Worm (Caenorhabditis elegans) whole organism, late embryonic: ENCODE results near the gene rpl-23.

Experiments
- C08G9.2 ChIP-seq: sonication (generic microtip); optimal IDR thresholded peaks from 2 replicates; lab custom pipeline; 2016; ENCODE audit warnings: mild to moderate bottlenecking, missing genetic modification characterization, moderate library complexity, missing compliant biosample characterization
- C38D4.7 ChIP-seq: fragments of 200-800 bp; sonication (Bioruptor generic); optimal IDR thresholded peaks from 2 replicates; lab custom pipeline; 2018; ENCODE audit warnings: mild to moderate bottlenecking, missing genetic modification characterization, moderate library complexity, missing compliant biosample characterization
- K02D7.2 ChIP-seq: sonication (generic microtip); optimal IDR thresholded peaks from 2 replicates; lab custom pipeline; 2017; ENCODE audit warnings: mild to moderate bottlenecking, missing genetic modification characterization, missing compliant biosample characterization
- T23F11.4 ChIP-seq: fragments of 200-800 bp; sonication (Bioruptor generic); optimal IDR thresholded peaks from 2 replicates; lab custom pipeline; 2018; ENCODE audit warnings: mild to moderate bottlenecking, missing genetic modification characterization, missing compliant biosample characterization
- ahr-1 ChIP-seq: sonication (generic microtip); optimal IDR thresholded peaks from 2 replicates; lab custom pipeline; 2016; ENCODE audit warnings: missing genetic modification characterization, missing compliant biosample characterization
- ceh-18 ChIP-seq: sonication (generic microtip); optimal IDR thresholded peaks from 2 replicates; lab custom pipeline; 2016; ENCODE audit warnings: missing genetic modification characterization, missing compliant biosample characterization
- ceh-2 ChIP-seq: sonication (generic microtip); optimal IDR thresholded peaks from 2 replicates; lab custom pipeline; 2016; ENCODE audit warnings: missing genotype, missing genetic modification characterization, missing compliant biosample characterization
- ceh-24 ChIP-seq: sonication (generic microtip); optimal IDR thresholded peaks from 2 replicates; lab custom pipeline; 2016; ENCODE audit warnings: mild to moderate bottlenecking, missing genetic modification characterization, missing compliant biosample characterization
- ceh-31 ChIP-seq: sonication (generic microtip); optimal IDR thresholded peaks from 2 replicates; lab custom pipeline; 2016; ENCODE audit warnings: missing genetic modification characterization, missing compliant biosample characterization
- ceh-34 ChIP-seq: sonication (generic microtip); optimal IDR thresholded peaks from 2 replicates; lab custom pipeline; 2016; ENCODE audit warnings: mild to moderate bottlenecking, missing genetic modification characterization, missing compliant biosample characterization
- ceh-48 ChIP-seq: sonication (generic microtip); optimal IDR thresholded peaks from 2 replicates; lab custom pipeline; 2016; ENCODE audit warnings: missing genetic modification characterization, inconsistent platforms, missing compliant biosample characterization
- ceh-9 ChIP-seq: sonication (generic microtip); optimal IDR thresholded peaks from 2 replicates; lab custom pipeline; 2016; ENCODE audit warnings: mild to moderate bottlenecking, missing genetic modification characterization, inconsistent platforms, missing compliant biosample characterization
- dmd-4 ChIP-seq: sonication (generic microtip); optimal IDR thresholded peaks from 2 replicates; lab custom pipeline; 2016; ENCODE audit warnings: borderline replicate concordance, missing genetic modification characterization, missing compliant biosample characterization
- elt-2 ChIP-seq: sonication (generic microtip); optimal IDR thresholded peaks from 2 replicates; lab custom pipeline; 2016; ENCODE audit warnings: missing genetic modification reagents, missing genetic modification characterization, missing compliant biosample characterization
- elt-4 ChIP-seq: sonication (generic microtip); optimal IDR thresholded peaks from 2 replicates; lab custom pipeline; 2016; ENCODE audit warnings: missing genetic modification characterization, missing compliant biosample characterization
- fkh-10 ChIP-seq: fragments of 150-350 bp; optimal IDR thresholded peaks from 2 replicates; lab custom pipeline; 2014; ENCODE audit warnings: missing biosample characterization, missing genetic modification reagents, missing genetic modification characterization
- hlh-15 ChIP-seq: sonication (generic microtip); optimal IDR thresholded peaks from 2 replicates; lab custom pipeline; 2016; ENCODE audit warnings: missing genetic modification characterization, missing compliant biosample characterization
- hlh-30 ChIP-seq: sonication (generic microtip); optimal IDR thresholded peaks from 2 replicates; lab custom pipeline; 2017; ENCODE audit warnings: antibody characterized with exemption, missing genetic modification characterization, missing compliant biosample characterization; ENCODE audit not compliant: insufficient read depth
- hlh-6 ChIP-seq: sonication (generic microtip); optimal IDR thresholded peaks from 2 replicates; lab custom pipeline; 2016; ENCODE audit warnings: missing genotype, missing genetic modification characterization, missing compliant biosample characterization
- lim-6 ChIP-seq: sonication (generic microtip); optimal IDR thresholded peaks from 2 replicates; lab custom pipeline; 2016; ENCODE audit warnings: missing genetic modification characterization, missing compliant biosample characterization
- lin-11 ChIP-seq: fragments of 200-800 bp; sonication (Bioruptor generic); optimal IDR thresholded peaks from 2 replicates; lab custom pipeline; 2018; ENCODE audit warnings: mild to moderate bottlenecking, missing genetic modification characterization, missing compliant biosample characterization
- madf-2 ChIP-seq: sonication (generic microtip); optimal IDR thresholded peaks from 2 replicates; lab custom pipeline; 2017; ENCODE audit warnings: missing genetic modification characterization, missing compliant biosample characterization
- mec-3 ChIP-seq: sonication (generic microtip); optimal IDR thresholded peaks from 2 replicates; lab custom pipeline; 2016; ENCODE audit warnings: borderline replicate concordance, missing genetic modification characterization, missing compliant biosample characterization
- nhr-232 ChIP-seq: sonication (generic microtip); optimal IDR thresholded peaks from 2 replicates; lab custom pipeline; 2016; ENCODE audit warnings: missing genetic modification characterization, missing compliant biosample characterization
- npax-4 ChIP-seq: sonication (generic microtip); optimal IDR thresholded peaks from 2 replicates; lab custom pipeline; 2016; ENCODE audit warnings: missing genetic modification characterization, missing compliant biosample characterization
- odd-2 ChIP-seq: sonication (generic microtip); optimal IDR thresholded peaks from 2 replicates; lab custom pipeline; 2017; ENCODE audit warnings: antibody characterized with exemption, mild to moderate bottlenecking, missing genetic modification characterization, missing compliant biosample characterization
- pat-9 ChIP-seq: fragments of 200-800 bp; sonication (Bioruptor generic); optimal IDR thresholded peaks from 2 replicates; lab custom pipeline; 2018; ENCODE audit warnings: mild to moderate bottlenecking, missing genetic modification characterization, moderate library complexity, missing compliant biosample characterization
- pax-1 ChIP-seq: fragments of 150-350 bp; optimal IDR thresholded peaks from 2 replicates; lab custom pipeline; 2014; ENCODE audit warnings: missing biosample characterization, missing genetic modification characterization
- pha-2 ChIP-seq: sonication (generic microtip); optimal IDR thresholded peaks from 2 replicates; lab custom pipeline; 2017; ENCODE audit warnings: mild to moderate bottlenecking, missing genetic modification characterization, missing compliant biosample characterization
- pha-4 ChIP-seq: fragments of 150-350 bp; optimal IDR thresholded peaks from 2 replicates; lab custom pipeline; 2018; ENCODE audit warnings: missing biosample characterization, missing genetic modification reagents, missing genetic modification characterization
- pqm-1 ChIP-seq: sonication (generic microtip); optimal IDR thresholded peaks from 2 replicates; lab custom pipeline; 2016; ENCODE audit warnings: missing genetic modification characterization, missing compliant biosample characterization
- pros-1 ChIP-seq: fragments of 150-350 bp; optimal IDR thresholded peaks from 2 replicates; lab custom pipeline; 2014; ENCODE audit warnings: missing biosample characterization, missing genetic modification reagents, missing genetic modification characterization
- sox-2 ChIP-seq: fragments of 200-800 bp; sonication (Bioruptor generic); IDR thresholded peaks from 2 replicates; pipeline ENCODE4 v1.3.6; 2022; ENCODE audit warnings: missing genetic modification reagents, missing genetic modification characterization, missing compliant biosample characterization
- sox-4 ChIP-seq: sonication (generic microtip); optimal IDR thresholded peaks from 2 replicates; lab custom pipeline; 2017; ENCODE audit warnings: mild to moderate bottlenecking, missing genetic modification characterization, inconsistent platforms, missing compliant biosample characterization
- syd-9 ChIP-seq: sonication (generic microtip); optimal IDR thresholded peaks from 2 replicates; lab custom pipeline; 2016; ENCODE audit warnings: mild to moderate bottlenecking, missing genetic modification characterization, moderate library complexity, missing compliant biosample characterization
- tbx-2 ChIP-seq: sonication (generic microtip); optimal IDR thresholded peaks from 2 replicates; lab custom pipeline; 2016; ENCODE audit warnings: missing genetic modification characterization, missing compliant biosample characterization
- tbx-7 ChIP-seq: sonication (generic microtip); optimal IDR thresholded peaks from 2 replicates; lab custom pipeline; 2016; ENCODE audit warnings: missing genotype, missing genetic modification characterization, missing compliant biosample characterization
- ttx-3 ChIP-seq: sonication (generic microtip); optimal IDR thresholded peaks from 2 replicates; lab custom pipeline; 2016; ENCODE audit warnings: missing genetic modification reagents, missing genetic modification characterization, missing compliant biosample characterization
- unc-86 ChIP-seq: sonication (generic microtip); optimal IDR thresholded peaks from 2 replicates; lab custom pipeline; 2016; ENCODE audit warnings: missing genetic modification characterization, missing compliant biosample characterization
- zip-5 ChIP-seq: sonication (generic microtip); optimal IDR thresholded peaks from 2 replicates; lab custom pipeline; 2016; ENCODE audit warnings: missing genetic modification characterization, missing compliant biosample characterization
- ztf-16 ChIP-seq: sonication (generic microtip); optimal IDR thresholded peaks from 2 replicates; lab custom pipeline; 2017; ENCODE audit warnings: missing genetic modification characterization, missing compliant biosample characterization

The rpl-23 gene

ce11 chrIII:5719832-5720194 lies 13.9 kb upstream of the rpl-23 start:
- TF ChIP-seq ceh-2 = no peak
- TF ChIP-seq ttx-3 (tag; lab: Kevin White, UChicago) = no peak
- TF ChIP-seq npax-4 (tag; lab: Kevin White, UChicago) = no peak
- no peak for TF ChIP-seq lin-11 (tag; lab: Kevin White, UChicago)
- TF ChIP-seq pat-9 = no peak
- no peak for TF ChIP-seq C08G9.2 (tag; lab: Kevin White, UChicago)
- no peak for TF ChIP-seq hlh-15
- TF ChIP-seq tbx-2 = no peak
- no peak for TF ChIP-seq pax-1 (tag; lab: Kevin White, UChicago)
- TF ChIP-seq ahr-1 (tag; lab: Kevin White, UChicago) = no peak
- no peak for TF ChIP-seq ceh-24 (tag; lab: Kevin White, UChicago)
- TF ChIP-seq elt-2 (tag; lab: Kevin White, UChicago) = no peak
- TF ChIP-seq ztf-16 (tag; lab: Kevin White, UChicago) = no peak
- no peak for TF ChIP-seq K02D7.2
- no peak for TF ChIP-seq nhr-232 (tag; lab: Kevin White, UChicago)
- TF ChIP-seq pros-1 (tag; lab: Kevin White, UChicago) = no peak
- no peak for TF ChIP-seq ceh-31
- no peak for TF ChIP-seq C38D4.7 (GFP tag; lab: Kevin White, UChicago)

ce11 chrIII:5719105-5719831 lies 13.3 kb upstream of the rpl-23 start:
- TF ChIP-seq ceh-34 (peak; percentile 20), madf-2 (tag; lab: Kevin White, UChicago) (no peak)

ce11 chrIII:5718385-5718784 lies 12.5 kb upstream of the rpl-23 start:
- TF ChIP-seq mec-3 (tag; lab: Kevin White, UChicago) = no peak
- peak; percentile 17 for TF ChIP-seq tbx-2

ce11 chrIII:5717173-5717748 lies 11.3 kb upstream of the rpl-23 start:
- no peak for TF ChIP-seq ceh-18 (tag; lab: Kevin White, UChicago)
- TF ChIP-seq fkh-10 = no peak
- no peak for TF ChIP-seq ztf-16 (tag; lab: Kevin White, UChicago)

ce11 chrIII:5715467-5715866 lies 9.5 kb upstream of the rpl-23 start:
- TF ChIP-seq C08G9.2 (tag; lab: Kevin White, UChicago) = peak; percentile 7
- TF ChIP-seq ceh-48 (tag; lab: Kevin White, UChicago) = no peak
- TF ChIP-seq syd-9 (tag; lab: Kevin White, UChicago) = peak; percentile 54
- peak; percentile 83 for TF ChIP-seq tbx-2
- no peak for TF ChIP-seq pat-9
- no peak for TF ChIP-seq zip-5 (tag; lab: Kevin White, UChicago)
- TF ChIP-seq tbx-7 = peak; percentile 22
- TF ChIP-seq npax-4 (tag; lab: Kevin White, UChicago) = no peak
- no peak for TF ChIP-seq C38D4.7 (GFP tag; lab: Kevin White, UChicago)
- peak; percentile 36 for TF ChIP-seq ceh-2
- TF ChIP-seq hlh-6 (tag; lab: Kevin White, UChicago) = peak; percentile 61
- peak; percentile 79 for TF ChIP-seq hlh-30
- peak; percentile 71 for TF ChIP-seq pros-1 (tag; lab: Kevin White, UChicago)
- TF ChIP-seq dmd-4 (tag; lab: Kevin White, UChicago) = no peak
- no peak for TF ChIP-seq sox-4 (tag; lab: Kevin White, UChicago)
- no peak for TF ChIP-seq unc-86 (tag; lab: Kevin White, UChicago)
- TF ChIP-seq T23F11.4 (GFP tag; lab: Kevin White, UChicago) = no peak
- TF ChIP-seq odd-2 (tag; lab: Kevin White, UChicago) = no peak
- peak; percentile 45 for TF ChIP-seq elt-2 (tag; lab: Kevin White, UChicago)
- no peak for TF ChIP-seq ttx-3 (tag; lab: Kevin White, UChicago)
- peak; percentile 12 for TF ChIP-seq lim-6 (tag; lab: Kevin White, UChicago)
- no peak for TF ChIP-seq mec-3 (tag; lab: Kevin White, UChicago)
- TF ChIP-seq pha-4 (tag; lab: Kevin White, UChicago) = no peak
- no peak for TF ChIP-seq pqm-1 (tag; lab: Kevin White, UChicago)
- TF ChIP-seq elt-4 (tag; lab: Kevin White, UChicago) = no peak
- peak; percentile 40 for TF ChIP-seq ceh-18 (tag; lab: Kevin White, UChicago)
- no peak for TF ChIP-seq ceh-24 (tag; lab: Kevin White, UChicago)
- no peak for TF ChIP-seq ceh-9 (tag; lab: Kevin White, UChicago)
- TF ChIP-seq pax-1 (tag; lab: Kevin White, UChicago) = no peak
- peak; percentile 20; the same call in 1 of the 2 replicates for TF ChIP-seq sox-2 (GFP tag; lab: Robert Waterston, UW)
- no peak for TF ChIP-seq nhr-232 (tag; lab: Kevin White, UChicago)
- TF ChIP-seq pha-2 (tag; lab: Kevin White, UChicago) = no peak
- no peak for TF ChIP-seq fkh-10
- TF ChIP-seq hlh-15 = no peak
